Worm (Caenorhabditis elegans) whole organism, L4 larva: Measurements from ENCODE around the gene F20B6.6.
"Not testable (repeated sequence)": the region's sequence is repeated elsewhere in the genome, so short reads cannot be mapped to it uniquely, and the experiment has no call there.

Source experiments
- F37D6.2 ChIP-seq: sonication (generic microtip); optimal IDR thresholded peaks from 2 replicates; lab custom pipeline; 2016; ENCODE audit warnings: mild to moderate bottlenecking, missing genetic modification characterization, missing compliant biosample characterization
- Y48G9A.11 ChIP-seq: fragments of 200-800 bp; sonication (Bioruptor generic); IDR thresholded peaks from 2 replicates; pipeline ENCODE4 v1.3.6; 2022; ENCODE audit warnings: missing genetic modification reagents, missing genetic modification characterization, missing compliant biosample characterization
- Y5F2A.4 ChIP-seq: fragments of 200-800 bp; sonication (Bioruptor generic); optimal IDR thresholded peaks from 2 replicates; lab custom pipeline; 2018; ENCODE audit warnings: mild to moderate bottlenecking, missing genetic modification characterization, missing compliant biosample characterization
- ZK337.2 ChIP-seq: fragments of 200-800 bp; sonication (Bioruptor generic); IDR thresholded peaks from 2 replicates; pipeline ENCODE4 v1.3.6; 2022; ENCODE audit warnings: missing genetic modification reagents, missing genetic modification characterization, missing compliant biosample characterization
- aha-1 ChIP-seq: fragments of 150-350 bp; peaks from one replicate; lab custom pipeline; 2014; ENCODE audit warnings: missing biosample characterization, missing genetic modification characterization
- ama-1 ChIP-seq: fragments of 150-350 bp; optimal IDR thresholded peaks from 2 replicates; lab custom pipeline; 2014; ENCODE audit warnings: inconsistent platforms, mixed read lengths
- ceh-20 ChIP-seq: fragments of 200-800 bp; sonication (Bioruptor generic); IDR thresholded peaks from 2 replicates; pipeline ENCODE4 v1.3.6; 2022; ENCODE audit warnings: missing genetic modification reagents, missing genetic modification characterization, missing compliant biosample characterization
- ceh-44 ChIP-seq: fragments of 200-800 bp; sonication (Bioruptor generic); IDR thresholded peaks from 2 replicates; pipeline ENCODE4 v1.3.6; 2022; ENCODE audit warnings: missing genetic modification reagents, missing genetic modification characterization, missing compliant biosample characterization
- daf-16 ChIP-seq, 3 experiments: sonication (generic microtip); optimal IDR thresholded peaks; 2 replicates each; lab custom pipeline; 2016 to 2017; ENCODE audit warnings: missing genetic modification characterization in 3 of 3, missing genetic modification reagents in 3 of 3, mild to moderate bottlenecking in 2 of 3, missing compliant biosample characterization in 2 of 3, missing biosample characterization in 1 of 3, moderate library complexity in 1 of 3
- daf-8 ChIP-seq: fragments of 200-800 bp; sonication (Bioruptor generic); IDR thresholded peaks from 2 replicates; pipeline ENCODE4 v1.3.6; 2022; ENCODE audit warnings: missing genetic modification characterization, missing compliant biosample characterization
- dmd-8 ChIP-seq: fragments of 200-800 bp; sonication (Bioruptor generic); IDR thresholded peaks from 2 replicates; pipeline ENCODE4 v1.3.6; 2022; ENCODE audit warnings: missing genetic modification characterization, missing compliant biosample characterization
- dpl-1 ChIP-seq: fragments of 150-350 bp; optimal IDR thresholded peaks from 2 replicates; lab custom pipeline; 2014; ENCODE audit warnings: missing biosample characterization, missing genetic modification reagents, missing genetic modification characterization
- duxl-1 ChIP-seq: sonication (generic microtip); optimal IDR thresholded peaks from 2 replicates; lab custom pipeline; 2016; ENCODE audit warnings: mild to moderate bottlenecking, missing genetic modification characterization, moderate library complexity, missing compliant biosample characterization; ENCODE audit not compliant: poor library complexity
- dve-1 ChIP-seq: sonication (generic microtip); optimal IDR thresholded peaks from 2 replicates; lab custom pipeline; 2017; ENCODE audit warnings: antibody characterized with exemption, mild to moderate bottlenecking, missing genetic modification characterization, missing compliant biosample characterization; ENCODE audit not compliant: insufficient read depth
- fkh-10 ChIP-seq: fragments of 150-350 bp; optimal IDR thresholded peaks from 2 replicates; lab custom pipeline; 2014; ENCODE audit warnings: missing biosample characterization, missing genetic modification reagents, missing genetic modification characterization
- hif-1 ChIP-seq, 2 experiments: sonication (generic microtip); optimal IDR thresholded peaks; 2 replicates each; lab custom pipeline; 2016 to 2017; ENCODE audit warnings: missing compliant biosample characterization in 2 of 2, missing genetic modification characterization in 2 of 2, missing genetic modification reagents in 2 of 2, missing genotype in 2 of 2, mild to moderate bottlenecking in 1 of 2
- hlh-11 ChIP-seq: fragments of 200-800 bp; sonication (Bioruptor generic); optimal IDR thresholded peaks from 2 replicates; lab custom pipeline; 2018; ENCODE audit warnings: mild to moderate bottlenecking, missing genetic modification characterization, missing compliant biosample characterization
- hlh-30 ChIP-seq: sonication (generic microtip); optimal IDR thresholded peaks from 2 replicates; lab custom pipeline; 2017; ENCODE audit warnings: antibody characterized with exemption, mild to moderate bottlenecking, missing genetic modification characterization, missing compliant biosample characterization; ENCODE audit not compliant: insufficient read depth
- jun-1 ChIP-seq: fragments of 150-350 bp; optimal IDR thresholded peaks from 2 replicates; lab custom pipeline; 2014; ENCODE audit warnings: missing biosample characterization, missing genetic modification reagents, missing genetic modification characterization
- madf-9 ChIP-seq: fragments of 200-800 bp; sonication (Bioruptor generic); conservative IDR thresholded peaks from 2 replicates; pipeline ENCODE4 v1.3.6; 2022; ENCODE audit warnings: missing genetic modification reagents, missing genetic modification characterization, missing compliant biosample characterization
- mes-2 ChIP-seq: sonication (generic microtip); optimal IDR thresholded peaks from 2 replicates; lab custom pipeline; 2016; ENCODE audit warnings: missing genotype, mild to moderate bottlenecking, missing genetic modification characterization, missing compliant biosample characterization; ENCODE audit not compliant: poor library complexity, severe bottlenecking
- nhr-102 ChIP-seq: sonication (generic microtip); optimal IDR thresholded peaks from 2 replicates; lab custom pipeline; 2016; ENCODE audit warnings: mild to moderate bottlenecking, missing genetic modification characterization, moderate library complexity, missing compliant biosample characterization
- nhr-111 ChIP-seq: fragments of 200-800 bp; sonication (Bioruptor generic); optimal IDR thresholded peaks from 2 replicates; lab custom pipeline; 2018; ENCODE audit warnings: mild to moderate bottlenecking, missing genetic modification characterization, missing compliant biosample characterization
- nhr-28 ChIP-seq: fragments of 150-350 bp; optimal IDR thresholded peaks from 2 replicates; lab custom pipeline; 2014; ENCODE audit warnings: missing biosample characterization, missing genetic modification characterization
- nhr-48 ChIP-seq: sonication (generic microtip); optimal IDR thresholded peaks from 2 replicates; lab custom pipeline; 2016; ENCODE audit warnings: mild to moderate bottlenecking, missing genetic modification characterization, missing compliant biosample characterization
- nhr-76 ChIP-seq: fragments of 150-350 bp; optimal IDR thresholded peaks from 2 replicates; lab custom pipeline; 2014; ENCODE audit warnings: missing biosample characterization, missing genetic modification characterization
- nhr-77 ChIP-seq: fragments of 150-350 bp; optimal IDR thresholded peaks from 2 replicates; lab custom pipeline; 2014; ENCODE audit warnings: missing biosample characterization, missing genetic modification characterization
- php-3 ChIP-seq: fragments of 200-800 bp; sonication (Bioruptor generic); IDR thresholded peaks from 2 replicates; pipeline ENCODE4 v1.3.6; 2022; ENCODE audit warnings: missing genetic modification reagents, missing genetic modification characterization, missing compliant biosample characterization
- set-16 ChIP-seq: fragments of 200-800 bp; sonication (Bioruptor generic); IDR thresholded peaks from 2 replicates; pipeline ENCODE4 v1.3.6; 2022; ENCODE audit warnings: missing genetic modification reagents, missing genetic modification characterization, missing compliant biosample characterization
- snpc-1.2 ChIP-seq: fragments of 200-800 bp; sonication (Bioruptor generic); IDR thresholded peaks from 2 replicates; pipeline ENCODE4 v1.3.6; 2022; ENCODE audit warnings: missing genetic modification reagents, missing genetic modification characterization, missing compliant biosample characterization
- spr-1 ChIP-seq: sonication (generic microtip); optimal IDR thresholded peaks from 2 replicates; lab custom pipeline; 2016; ENCODE audit warnings: mild to moderate bottlenecking, missing genetic modification characterization, missing compliant biosample characterization
- tra-1 ChIP-seq: fragments of 200-800 bp; sonication (Bioruptor generic); IDR thresholded peaks from 2 replicates; pipeline ENCODE4 v1.3.6; 2022; ENCODE audit warnings: missing genetic modification reagents, missing genetic modification characterization, missing compliant biosample characterization
- unc-62 ChIP-seq, 3 experiments: fragments of 150-350 bp in 1 of 3; sonication (generic microtip); optimal IDR thresholded peaks in 2 of 3; peaks in 1 of 3; 1 replicate in 1 of 3; 2 replicates in 2 of 3; lab custom pipeline; 2014 to 2017; ENCODE audit warnings: missing biosample characterization in 3 of 3, missing genetic modification characterization in 3 of 3, missing genetic modification reagents in 3 of 3, missing genotype in 1 of 3
- zfp-2 ChIP-seq: sonication (generic microtip); optimal IDR thresholded peaks from 2 replicates; lab custom pipeline; 2016; ENCODE audit warnings: mild to moderate bottlenecking, missing genetic modification characterization, missing compliant biosample characterization
- zfp-3 ChIP-seq: fragments of 200-800 bp; sonication (Bioruptor generic); conservative IDR thresholded peaks from 2 replicates; pipeline ENCODE4 v1.3.6; 2022; ENCODE audit warnings: missing genetic modification reagents, missing genetic modification characterization, missing compliant biosample characterization
- zip-11 ChIP-seq: fragments of 200-800 bp; sonication (Bioruptor generic); IDR thresholded peaks from 2 replicates; pipeline ENCODE4 v1.3.6; 2022; ENCODE audit warnings: missing genetic modification characterization, missing compliant biosample characterization
- ztf-7 ChIP-seq: fragments of 150-350 bp; optimal IDR thresholded peaks from 2 replicates; lab custom pipeline; 2014; ENCODE audit warnings: missing biosample characterization, missing genetic modification characterization

The F20B6.6 gene

ce11 chrX:4202114-4202513 is at the start of gene F20B6.6:
Gene F20B6.6, minus strand, starts transcription at chrX:4202214.
- TF ChIP-seq hlh-30; nhr-111 (GFP tag; lab: Kevin White, UChicago); dpl-1: not testable (repeated sequence)

- TF ChIP-seq Y48G9A.11 (GFP tag; lab: Robert Waterston, UW): no peak
- TF ChIP-seq unc-62 (GFP tag; optimal IDR thresholded peaks at IDR 0.05 in 1 of 2; lab: Kevin White, UChicago): peak in 1 of 2 experiments; percentile 68
- no peak for TF ChIP-seq unc-62 (tag; optimal IDR thresholded peaks at IDR 0.05; lab: Kevin White, UChicago)
- TF ChIP-seq F37D6.2: no peak
- TF ChIP-seq zip-11: no peak
- no peak for TF ChIP-seq Y5F2A.4 (GFP tag; lab: Kevin White, UChicago)
- no peak for TF ChIP-seq zfp-2 (tag; lab: Kevin White, UChicago)
- TF ChIP-seq, all 104 proteins: peak for 1
Observed at ce11 chrX:4248949-4249348, 46.9 kb upstream of the F20B6.6 start, which contains the start of gene hlh-13. Gene hlh-13, plus strand, starts transcription at chrX:4249249.

- peak; percentile 94 for TF ChIP-seq php-3 (GFP tag; lab: Robert Waterston, UW)
- TF ChIP-seq madf-9 (GFP tag; lab: Robert Waterston, UW): no peak
- no peak for TF ChIP-seq snpc-1.2 (GFP tag; lab: Robert Waterston, UW)
- peak; percentile 42 for TF ChIP-seq nhr-28 (tag; lab: Kevin White, UChicago)
- peak; percentile 63 for TF ChIP-seq hlh-11 (tag; lab: Kevin White, UChicago)
- peak; percentile 48 for TF ChIP-seq nhr-77
- 0 out of 2 replicates have a peak, but pooled peaks have one; percentile 12 for TF ChIP-seq ceh-20 (GFP tag; lab: Robert Waterston, UW)
- TF ChIP-seq aha-1 (tag; lab: Kevin White, UChicago): no peak
- peak; percentile 31 for TF ChIP-seq nhr-102 (tag; lab: Kevin White, UChicago)
- no peak for TF ChIP-seq spr-1 (tag; lab: Kevin White, UChicago)
- peak; percentile 28 for TF ChIP-seq nhr-48 (tag; lab: Kevin White, UChicago)
- TF ChIP-seq duxl-1 (tag; lab: Kevin White, UChicago): no peak
- no peak for TF ChIP-seq fkh-10 (GFP tag; lab: Kevin White, UChicago)
- no peak for TF ChIP-seq zfp-3 (GFP tag; lab: Robert Waterston, UW)
- no peak for TF ChIP-seq daf-16 (GFP tag; optimal IDR thresholded peaks at IDR 0.05; lab: Kevin White, UChicago)
- TF ChIP-seq daf-16 (tag; optimal IDR thresholded peaks at IDR 0.05; lab: Kevin White, UChicago): peak; percentile 100
- peak; percentile 83 for TF ChIP-seq dve-1
- TF ChIP-seq hlh-30: no peak
- no peak for TF ChIP-seq ztf-7
- TF ChIP-seq daf-8 (GFP tag; lab: Robert Waterston, UW): no peak
- no peak for TF ChIP-seq ceh-44 (GFP tag; lab: Robert Waterston, UW)
- no peak for TF ChIP-seq nhr-76 (tag; lab: Kevin White, UChicago)
- TF ChIP-seq, all 104 proteins: peak for 9
Observed at ce11 chrX:4248417-4248816, 46.4 kb upstream of the F20B6.6 start.

DNA sequence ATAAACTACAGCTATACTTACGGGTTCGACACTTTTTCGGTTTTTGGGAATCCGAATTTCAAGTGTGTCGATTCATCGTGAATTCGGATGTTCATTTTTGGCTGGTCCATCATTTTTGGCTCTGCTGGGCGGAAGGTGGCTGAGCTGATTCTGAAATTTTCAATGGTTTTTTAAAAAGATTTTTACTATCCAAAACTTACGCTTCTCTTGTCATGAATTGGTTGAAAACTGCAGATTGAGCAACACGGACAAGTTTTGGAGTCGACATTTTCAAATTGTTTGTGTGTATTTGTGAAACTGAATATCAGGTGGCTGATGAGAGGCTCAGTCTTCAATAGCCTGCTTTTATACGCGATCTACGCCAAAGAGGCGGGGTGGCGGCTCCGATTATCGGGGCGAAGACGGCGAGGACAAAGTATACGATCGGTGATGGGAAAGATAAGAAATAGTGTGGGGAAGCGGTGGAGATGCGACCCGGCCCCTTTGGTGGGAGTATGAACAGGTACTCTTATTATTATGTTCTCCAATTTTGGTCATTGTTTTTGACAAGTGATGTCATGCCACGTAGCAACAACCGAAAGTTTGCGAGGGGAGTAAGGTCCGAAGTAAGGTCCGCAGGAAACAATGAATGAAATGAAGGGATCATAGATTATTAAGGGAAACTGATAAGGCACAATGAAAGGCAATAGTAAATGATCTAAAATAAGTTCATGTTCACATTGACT is 45.0 kb upstream of the F20B6.6 start, which contains the start of gene F48D6.4:
Gene F48D6.4 (minus strand): TSS at position 346 of the 725 bp plus-strand sequence.
- TF ChIP-seq set-16 (0 out of 2 replicates have a peak, but pooled peaks have one; percentile 16), tra-1 (GFP tag; lab: Robert Waterston, UW) (0 out of 2 replicates have a peak, but pooled peaks have one; percentile 20), daf-16 (GFP tag; optimal IDR thresholded peaks at IDR 0.05; lab: Kevin White, UChicago) (no peak), daf-16 (tag; optimal IDR thresholded peaks at IDR 0.05; lab: Kevin White, UChicago) (peak; percentile 61), hif-1 (tag; optimal IDR thresholded peaks at IDR 0.05; lab: Kevin White, UChicago) (peak in 1 of 2 experiments; percentile 34), mes-2 (tag; lab: Kevin White, UChicago) (peak; percentile 4), jun-1 (tag; lab: Kevin White, UChicago) (no peak), ama-1 (lab: Kevin White, UChicago) (peak; percentile 85), php-3 (GFP tag; lab: Robert Waterston, UW) (peak; percentile 50; the same call in 1 of the 2 replicates), ZK337.2 (GFP tag; lab: Robert Waterston, UW) (no peak), hlh-11 (tag; lab: Kevin White, UChicago) (peak; percentile 53), dve-1 (peak; percentile 56), unc-62 (GFP tag; optimal IDR thresholded peaks at IDR 0.05 in 1 of 2; lab: Kevin White, UChicago) (peak in 1 of 2 experiments; percentile 42), unc-62 (tag; optimal IDR thresholded peaks at IDR 0.05; lab: Kevin White, UChicago) (no peak), dmd-8 (no peak)
